Worm (Caenorhabditis elegans): ENCODE data around the gene dli-1.

Gene dli-1

ce11 chrIV:13082106-13082505 is 16.5 kb downstream of the dli-1 start:
- TF ChIP-seq D1046.2 (GFP tag; IDR thresholded peaks at IDR 0.05) = 0 out of 2 replicates have a peak, but pooled peaks have one; percentile 17
- peak; percentile 39 for TF ChIP-seq ama-1 (optimal IDR thresholded peaks at IDR 0.05)
- 0 out of 2 replicates have a peak, but pooled peaks have one; percentile 21 for TF ChIP-seq ceh-20 (GFP tag; IDR thresholded peaks at IDR 0.05)
- TF ChIP-seq ceh-44 (GFP tag; IDR thresholded peaks at IDR 0.05) = no peak
- TF ChIP-seq php-3 (GFP tag; IDR thresholded peaks at IDR 0.05) = no peak
- 0 out of 2 replicates have a peak, but pooled peaks have one; percentile 31 for TF ChIP-seq ctbp-1 (GFP tag; IDR thresholded peaks at IDR 0.05)
- TF ChIP-seq unc-62 (GFP tag; optimal IDR thresholded peaks at IDR 0.05 in 1 of 2) = peak in 1 of 2 experiments; percentile 98
- TF ChIP-seq unc-62 (tag; optimal IDR thresholded peaks at IDR 0.05) = no peak
- TF ChIP-seq egl-43 (GFP tag; IDR thresholded peaks at IDR 0.05) = 0 out of 2 replicates have a peak, but pooled peaks have one; percentile 40

- peak in 1 of 2 experiments; percentile 94 for TF ChIP-seq unc-62 (GFP tag; optimal IDR thresholded peaks at IDR 0.05 in 1 of 2)
- TF ChIP-seq unc-62 (tag; optimal IDR thresholded peaks at IDR 0.05) = no peak
- TF ChIP-seq nhr-25 (tag; optimal IDR thresholded peaks at IDR 0.05; ENCODE audit: borderline replicate concordance, insufficient read depth) = peak; percentile 8
- no peak for TF ChIP-seq daf-12 (tag; optimal IDR thresholded peaks at IDR 0.05)
- TF ChIP-seq aha-1 (tag) = peak; percentile 9
These were observed 17.7 kb downstream of the dli-1 start for ce11 chrIV:13080861-13081260.

ce11 chrIV:13080185-13080584 is 18.4 kb downstream of the dli-1 start:
- no peak for TF ChIP-seq ceh-28 (tag; optimal IDR thresholded peaks at IDR 0.05)
- TF ChIP-seq zag-1 (tag; optimal IDR thresholded peaks at IDR 0.05) = no peak
- TF ChIP-seq ceh-62 (tag; optimal IDR thresholded peaks at IDR 0.05) = no peak
- no peak for TF ChIP-seq ztf-7 (tag; optimal IDR thresholded peaks at IDR 0.05)
- TF ChIP-seq mdl-1 (tag; optimal IDR thresholded peaks at IDR 0.05) = peak in 1 of 2 experiments; percentile 5
- TF ChIP-seq hlh-11 (tag; optimal IDR thresholded peaks at IDR 0.05) = peak; percentile 20
- peak; percentile 89 for TF ChIP-seq nhr-11 (tag; optimal IDR thresholded peaks at IDR 0.05)
- TF ChIP-seq Y5F2A.4 (GFP tag; optimal IDR thresholded peaks at IDR 0.05) = no peak
- TF ChIP-seq ctbp-1 (GFP tag; IDR thresholded peaks at IDR 0.05) = no peak
- peak; percentile 92 for TF ChIP-seq nhr-28 (tag; optimal IDR thresholded peaks at IDR 0.05)

ce11 chrIV:13079119-13079518 is 19.5 kb downstream of the dli-1 start, which contains the start of gene C39E9.8:
Gene C39E9.8, plus strand, starts transcription at chrIV:13079446.
- TF ChIP-seq daf-12 (tag; optimal IDR thresholded peaks at IDR 0.05) (no peak), ceh-20 (GFP tag; IDR thresholded peaks at IDR 0.05) (no peak), dve-1 (tag; optimal IDR thresholded peaks at IDR 0.05; ENCODE audit: insufficient read depth) (peak; percentile 21), mdl-1 (tag; optimal IDR thresholded peaks at IDR 0.05) (peak in 1 of 2 experiments; percentile 28), mxl-3 (GFP tag; optimal IDR thresholded peaks at IDR 0.05) (peak; percentile 60), hlh-30 (tag; optimal IDR thresholded peaks at IDR 0.05; ENCODE audit: insufficient read depth) (peak; percentile 55), tra-1 (GFP tag; IDR thresholded peaks at IDR 0.05) (no peak), hlh-11 (tag; optimal IDR thresholded peaks at IDR 0.05) (peak; percentile 67), cey-2 (tag; optimal IDR thresholded peaks at IDR 0.05; ENCODE audit: borderline replicate concordance, insufficient read depth) (peak; percentile 80), nhr-28 (tag; optimal IDR thresholded peaks at IDR 0.05) (peak; percentile 76)

- TF ChIP-seq unc-62 (GFP tag; optimal IDR thresholded peaks at IDR 0.05 in 1 of 2) = peak in 1 of 2 experiments; percentile 96
- no peak for TF ChIP-seq unc-62 (tag; optimal IDR thresholded peaks at IDR 0.05)
- no peak for TF ChIP-seq aly-2 (tag; optimal IDR thresholded peaks at IDR 0.05)
- 0 out of 2 replicates have a peak, but pooled peaks have one; percentile 7 for TF ChIP-seq vab-7 (GFP tag; IDR thresholded peaks at IDR 0.05)
- no peak for TF ChIP-seq ctbp-1 (GFP tag; IDR thresholded peaks at IDR 0.05)
These were observed 20.2 kb downstream of the dli-1 start for ce11 chrIV:13078342-13078741.

ce11 chrIV:13077694-13078093 is 20.9 kb downstream of the dli-1 start:
- TF ChIP-seq mdt-29 (GFP tag; IDR thresholded peaks at IDR 0.05) (no peak), dmd-8 (GFP tag; IDR thresholded peaks at IDR 0.05) (no peak), hif-1 (tag; optimal IDR thresholded peaks at IDR 0.05) (no peak), hlh-30 (tag; optimal IDR thresholded peaks at IDR 0.05; ENCODE audit: insufficient read depth) (peak; percentile 83), zip-2 (tag; optimal IDR thresholded peaks at IDR 0.05) (no peak), nhr-237 (tag; optimal IDR thresholded peaks at IDR 0.05) (no peak), nhr-42 (GFP tag; IDR thresholded peaks at IDR 0.05) (no peak), Y48G9A.11 (GFP tag; IDR thresholded peaks at IDR 0.05) (no peak), mdl-1 (tag; optimal IDR thresholded peaks at IDR 0.05) (peak; percentile 36 to 73), F10B5.3 (tag; optimal IDR thresholded peaks at IDR 0.05) (no peak), hlh-11 (tag; optimal IDR thresholded peaks at IDR 0.05) (peak; percentile 83), attf-4 (tag; optimal IDR thresholded peaks at IDR 0.05) (no peak), nhr-25 (tag; optimal IDR thresholded peaks at IDR 0.05; ENCODE audit: borderline replicate concordance, insufficient read depth) (peak; percentile 52), nhr-77 (tag; optimal IDR thresholded peaks at IDR 0.05) (peak; percentile 26), zag-1 (tag; optimal IDR thresholded peaks at IDR 0.05) (no peak), aha-1 (tag) (peak; percentile 87), mxl-3 (GFP tag; optimal IDR thresholded peaks at IDR 0.05) (peak; percentile 70), cey-2 (tag; optimal IDR thresholded peaks at IDR 0.05; ENCODE audit: borderline replicate concordance, insufficient read depth) (peak; percentile 28), daf-19 (GFP tag; conservative IDR thresholded peaks at IDR 0.05) (no peak)

Measured in whole organism, L4 larva.